Fruit fly (Drosophila melanogaster) whole organism, embryonic: Measurements from ENCODE around the gene CG45428.

Source experiments
- CG10147 ChIP-seq: fragments of 200-800 bp; sonication (Bioruptor generic); optimal IDR thresholded peaks from 2 replicates; lab custom pipeline; 2019; ENCODE audit warnings: missing biosample characterization, mild to moderate bottlenecking, missing genetic modification characterization, moderate library complexity
- CG10267 ChIP-seq: fragments of 200-800 bp; sonication (Bioruptor generic); optimal IDR thresholded peaks from 2 replicates; lab custom pipeline; 2018; ENCODE audit warnings: missing biosample characterization, mild to moderate bottlenecking, missing genetic modification characterization, moderate library complexity
- CG10543 ChIP-seq: fragments of 200-800 bp; sonication (Bioruptor generic); optimal IDR thresholded peaks from 3 replicates; lab custom pipeline; 2017; ENCODE audit warnings: missing biosample characterization, mild to moderate bottlenecking, missing genetic modification characterization, moderate library complexity
- CG10959 ChIP-seq: fragments of 200-800 bp; sonication (Bioruptor generic); IDR thresholded peaks from 2 replicates; pipeline ENCODE4 v1.3.6; 2022; ENCODE audit warnings: missing biosample characterization, missing genetic modification characterization
- CG11093 ChIP-seq: fragments of 200-800 bp; sonication (Bioruptor generic); IDR thresholded peaks from 3 replicates; pipeline ENCODE4 v1.3.6; 2022; ENCODE audit warnings: missing biosample characterization, missing genetic modification characterization
- CG11696 ChIP-seq: fragments of 200-800 bp; sonication (Bioruptor generic); IDR thresholded peaks from 2 replicates; pipeline ENCODE4 v1.3.6; 2022; ENCODE audit warnings: missing biosample characterization, missing genetic modification characterization
- CG11723 ChIP-seq: fragments of 200-800 bp; sonication (Bioruptor generic); optimal IDR thresholded peaks from 2 replicates; lab custom pipeline; 2017; ENCODE audit warnings: missing biosample characterization, mild to moderate bottlenecking, missing genetic modification characterization
- CG13424 ChIP-seq: fragments of 200-800 bp; sonication (Bioruptor generic); optimal IDR thresholded peaks from 2 replicates; lab custom pipeline; 2019; ENCODE audit warnings: missing biosample characterization, mild to moderate bottlenecking, missing genetic modification characterization, moderate library complexity
- CG13775 ChIP-seq: fragments of 200-800 bp; sonication (Bioruptor generic); optimal IDR thresholded peaks from 3 replicates; lab custom pipeline; 2017; ENCODE audit warnings: missing biosample characterization, mild to moderate bottlenecking, missing genetic modification characterization
- CG14441 ChIP-seq: fragments of 200-800 bp; sonication (Bioruptor generic); IDR thresholded peaks from 2 replicates; pipeline ENCODE4 v1.3.6; 2022; ENCODE audit warnings: missing biosample characterization, missing genetic modification characterization
- CG14710 ChIP-seq: fragments of 200-800 bp; sonication (Bioruptor generic); optimal IDR thresholded peaks from 3 replicates; lab custom pipeline; 2019; ENCODE audit warnings: missing biosample characterization, mild to moderate bottlenecking, missing genetic modification characterization, moderate library complexity
- CG17385 ChIP-seq: fragments of 200-800 bp; sonication (Bioruptor generic); optimal IDR thresholded peaks from 3 replicates; lab custom pipeline; 2018; ENCODE audit warnings: missing biosample characterization, mild to moderate bottlenecking, missing genetic modification characterization
- CG17612 ChIP-seq: fragments of 200-800 bp; sonication (Bioruptor generic); IDR thresholded peaks from 2 replicates; pipeline ENCODE4 v1.3.6; 2022; ENCODE audit warnings: missing biosample characterization, missing genetic modification characterization
- CG17802 ChIP-seq: fragments of 200-800 bp; sonication (Bioruptor generic); optimal IDR thresholded peaks from 2 replicates; lab custom pipeline; 2018; ENCODE audit warnings: missing biosample characterization, mild to moderate bottlenecking, missing genetic modification characterization, moderate library complexity
- CG1792 ChIP-seq: fragments of 200-800 bp; sonication (Bioruptor generic); optimal IDR thresholded peaks from 2 replicates; lab custom pipeline; 2016; ENCODE audit warnings: missing biosample characterization, missing genetic modification characterization
- CG18011 ChIP-seq: fragments of 200-800 bp; sonication (Bioruptor generic); optimal IDR thresholded peaks from 2 replicates; lab custom pipeline; 2017; ENCODE audit warnings: missing biosample characterization, missing genetic modification characterization, mild to moderate bottlenecking, moderate library complexity, missing genotype
- CG2116 ChIP-seq: fragments of 200-800 bp; sonication (Bioruptor generic); optimal IDR thresholded peaks from 3 replicates; lab custom pipeline; 2018; ENCODE audit warnings: missing biosample characterization, mild to moderate bottlenecking, missing genetic modification characterization
- CG2202 ChIP-seq: fragments of 200-800 bp; sonication (Bioruptor generic); optimal IDR thresholded peaks from 2 replicates; lab custom pipeline; 2018; ENCODE audit warnings: missing biosample characterization, mild to moderate bottlenecking, missing genetic modification characterization
- CG30403 ChIP-seq: fragments of 200-800 bp; sonication (Bioruptor generic); optimal IDR thresholded peaks from 3 replicates; lab custom pipeline; 2016; ENCODE audit warnings: missing biosample characterization, missing genetic modification characterization
- CG32532 ChIP-seq: fragments of 200-800 bp; sonication (Bioruptor generic); IDR thresholded peaks from 2 replicates; pipeline ENCODE4 v1.3.6; 2022; ENCODE audit warnings: missing biosample characterization, missing genetic modification characterization
- CG33557 ChIP-seq: fragments of 200-800 bp; sonication (Bioruptor generic); optimal IDR thresholded peaks from 2 replicates; lab custom pipeline; 2019; ENCODE audit warnings: missing biosample characterization, mild to moderate bottlenecking, missing genetic modification characterization, moderate library complexity
- CG6854 ChIP-seq: fragments of 200-800 bp; sonication (Bioruptor generic); optimal IDR thresholded peaks from 3 replicates; lab custom pipeline; 2017; ENCODE audit warnings: missing biosample characterization, mild to moderate bottlenecking, missing genetic modification characterization
- D ChIP-seq, 2 experiments: fragments of 200-800 bp in 1 of 2; fragments of >200 bp in 1 of 2; sonication (Bioruptor generic) in 1 of 2; optimal IDR thresholded peaks; 2 replicates in 1 of 2; 3 replicates in 1 of 2; lab custom pipeline; 2017; ENCODE audit warnings: mild to moderate bottlenecking in 1 of 2, missing biosample characterization in 1 of 2, missing genetic modification characterization in 1 of 2, missing genetic modification reagents in 1 of 2
- Deaf1 ChIP-seq: fragments of 200-800 bp; optimal IDR thresholded peaks from 3 replicates; lab custom pipeline; 2019; ENCODE audit warnings: missing biosample characterization, mild to moderate bottlenecking, missing genetic modification characterization, moderate library complexity
- HLH3B ChIP-seq: fragments of 200-800 bp; sonication (Bioruptor generic); IDR thresholded peaks from 2 replicates; pipeline ENCODE4 v1.3.6; 2022; ENCODE audit warnings: missing biosample characterization, missing genetic modification characterization
- HmgZ ChIP-seq: fragments of 200-800 bp; sonication (Bioruptor generic); optimal IDR thresholded peaks from 2 replicates; lab custom pipeline; 2018; ENCODE audit warnings: missing biosample characterization, mild to moderate bottlenecking, missing genetic modification characterization
- Lpt ChIP-seq: fragments of >200 bp; optimal IDR thresholded peaks from 2 replicates; lab custom pipeline; 2018; ENCODE audit warnings: missing biosample characterization, missing genetic modification characterization
- Med ChIP-seq: fragments of 200-800 bp; sonication (Bioruptor generic); peaks from one replicate; lab custom pipeline; 2016; ENCODE audit warnings: missing biosample characterization, missing genetic modification characterization, mild to moderate bottlenecking, inconsistent platforms, moderate library complexity
- NC2α ChIP-seq: fragments of 200-800 bp; sonication (Bioruptor generic); optimal IDR thresholded peaks from 2 replicates; lab custom pipeline; 2016; ENCODE audit warnings: missing biosample characterization, missing genetic modification characterization
- Poxn ChIP-seq: fragments of 200-800 bp; sonication (Bioruptor generic); IDR thresholded peaks from 2 replicates; pipeline ENCODE4 v1.3.6; 2022; ENCODE audit warnings: missing biosample characterization, missing genetic modification characterization
- Scr ChIP-seq: fragments of 200-800 bp; sonication (Bioruptor generic); IDR thresholded peaks from 2 replicates; pipeline ENCODE4 v1.3.6; 2022; ENCODE audit warnings: missing biosample characterization, missing genetic modification characterization; ENCODE audit not compliant: partially characterized antibody
- amos ChIP-seq: fragments of 200-800 bp; sonication (Bioruptor generic); IDR thresholded peaks from 2 replicates; pipeline ENCODE4 v1.3.6; 2022; ENCODE audit warnings: missing biosample characterization, missing genetic modification characterization; ENCODE audit not compliant: partially characterized antibody
- ash1 ChIP-seq: fragments of 200-800 bp; sonication (Bioruptor generic); optimal IDR thresholded peaks from 2 replicates; lab custom pipeline; 2018; ENCODE audit warnings: missing biosample characterization, mild to moderate bottlenecking, missing genetic modification characterization
- az2 ChIP-seq: fragments of 200-800 bp; sonication (Bioruptor generic); optimal IDR thresholded peaks from 3 replicates; lab custom pipeline; 2016; ENCODE audit warnings: missing biosample characterization, missing genetic modification characterization
- bowl ChIP-seq: fragments of 200-800 bp; sonication (Bioruptor generic); IDR thresholded peaks from 2 replicates; pipeline ENCODE4 v1.3.6; 2022; ENCODE audit warnings: missing biosample characterization, missing genetic modification characterization
- btn ChIP-seq: fragments of 200-800 bp; sonication (Bioruptor generic); optimal IDR thresholded peaks from 2 replicates; lab custom pipeline; 2016; ENCODE audit warnings: missing biosample characterization, missing genetic modification characterization
- ci ChIP-seq: fragments of 200-800 bp; sonication (Bioruptor generic); IDR thresholded peaks from 3 replicates; pipeline ENCODE4 v1.3.6; 2022; ENCODE audit warnings: missing biosample characterization, missing genetic modification characterization
- corto ChIP-seq: fragments of 200-800 bp; sonication (Bioruptor generic); optimal IDR thresholded peaks from 2 replicates; lab custom pipeline; 2016; ENCODE audit warnings: missing biosample characterization, mild to moderate bottlenecking, missing genetic modification characterization, moderate library complexity
- da ChIP-seq: fragments of 200-800 bp; sonication (Bioruptor generic); optimal IDR thresholded peaks from 2 replicates; lab custom pipeline; 2016; ENCODE audit warnings: missing biosample characterization, missing genetic modification characterization
- eve ChIP-seq, 2 experiments: fragments of >200 bp; optimal IDR thresholded peaks; 2 replicates each; lab custom pipeline; 2017; ENCODE audit warnings: missing biosample characterization in 2 of 2, missing genetic modification characterization in 2 of 2
- lov ChIP-seq, 2 experiments: fragments of 200-800 bp in 1 of 2; fragments of >200 bp in 1 of 2; sonication (Bioruptor generic) in 1 of 2; IDR thresholded peaks in 1 of 2; optimal IDR thresholded peaks in 1 of 2; 2 replicates in 1 of 2; 3 replicates in 1 of 2; pipeline versions ENCODE4 v1.3.6 to Lab custom; 2017 to 2022; ENCODE audit warnings: missing biosample characterization in 1 of 2, missing genetic modification characterization in 1 of 2
- pho ChIP-seq: fragments of 200-800 bp; sonication (Bioruptor generic); optimal IDR thresholded peaks from 2 replicates; lab custom pipeline; 2016; ENCODE audit warnings: missing biosample characterization, missing genetic modification characterization
- pros ChIP-seq: fragments of 200-800 bp; sonication (Bioruptor generic); optimal IDR thresholded peaks from 3 replicates; lab custom pipeline; 2019; ENCODE audit warnings: missing biosample characterization, mild to moderate bottlenecking, missing genetic modification characterization, moderate library complexity
- row ChIP-seq: fragments of 200-800 bp; sonication (Bioruptor generic); IDR thresholded peaks from 3 replicates; pipeline ENCODE4 v1.3.6; 2022; ENCODE audit warnings: missing biosample characterization, missing genetic modification characterization
- run ChIP-seq: fragments of 200-800 bp; sonication (Bioruptor generic); optimal IDR thresholded peaks from 3 replicates; lab custom pipeline; 2018; ENCODE audit warnings: missing biosample characterization, mild to moderate bottlenecking, missing genetic modification characterization
- sens ChIP-seq: fragments of 200-800 bp; sonication (Bioruptor generic); peaks from one replicate; lab custom pipeline; 2016; ENCODE audit warnings: missing biosample characterization, missing genetic modification characterization
- stc ChIP-seq: fragments of 200-800 bp; sonication (Bioruptor generic); IDR thresholded peaks from 2 replicates; pipeline ENCODE4 v1.3.6; 2022; ENCODE audit warnings: missing biosample characterization, missing genetic modification characterization
- z ChIP-seq: fragments of 200-800 bp; sonication (Bioruptor generic); IDR thresholded peaks from 3 replicates; pipeline ENCODE4 v1.3.6; 2022; ENCODE audit warnings: missing biosample characterization, missing genetic modification characterization
- zen2 ChIP-seq: fragments of 200-800 bp; sonication (Bioruptor generic); IDR thresholded peaks from 3 replicates; pipeline ENCODE4 v1.3.6; 2022; ENCODE audit warnings: missing biosample characterization, missing genetic modification characterization; ENCODE audit not compliant: partially characterized antibody

Gene CG45428

dm6 chr3L:22868070-22868469, 31.2 kb upstream of the CG45428 start, which contains the start of gene EMC4 (continued):
- TF ChIP-seq Med (peak; percentile 96), pho (GFP tag; lab: Kevin White, UChicago) (peak; percentile 54), CG10267 (peak; percentile 97), az2 (GFP tag; lab: Kevin White, UChicago) (peak; percentile 15), Poxn (GFP tag; lab: Robert Waterston, UW) (no peak), CG17385 (GFP tag; lab: Kevin White, UChicago) (peak; percentile 47), HLH3B (GFP tag; lab: Robert Waterston, UW) (no peak; the same call in 1 of the 2 replicates), row (GFP tag; lab: Robert Waterston, UW) (peak; percentile 30; the same call in 1 of the 3 replicates)

- peak; percentile 69; the same call in 1 of the 2 replicates for TF ChIP-seq CG32532 (GFP tag; lab: Robert Waterston, UW)
- no peak; the same call in 1 of the 3 replicates for TF ChIP-seq ci (GFP tag; lab: Robert Waterston, UW)
- no peak for TF ChIP-seq HmgZ (tag; lab: Kevin White, UChicago)
- no peak for TF ChIP-seq lov (optimal IDR thresholded peaks at IDR 0.05; lab: Kevin White, UChicago)
- TF ChIP-seq lov (GFP tag; IDR thresholded peaks at IDR 0.05; lab: Robert Waterston, UW) = no peak
- TF ChIP-seq CG30403 (GFP tag; lab: Kevin White, UChicago) = peak; percentile 78
- peak; percentile 39 for TF ChIP-seq CG10543 (GFP tag; lab: Kevin White, UChicago)
- TF ChIP-seq corto (GFP tag; lab: Kevin White, UChicago) = peak; percentile 54
- no peak for TF ChIP-seq Deaf1 (tag; lab: Kevin White, UChicago)
- TF ChIP-seq amos = no peak
- peak; percentile 56 for TF ChIP-seq sens (GFP tag; lab: Kevin White, UChicago)
- 0 out of 3 replicates have a peak, but pooled peaks have one; percentile 34 for TF ChIP-seq CG11093 (GFP tag; lab: Robert Waterston, UW)
- TF ChIP-seq eve (GFP tag; optimal IDR thresholded peaks at IDR 0.05; lab: Kevin White, UChicago) = no peak
- TF ChIP-seq btn (GFP tag; lab: Kevin White, UChicago) = no peak
- TF ChIP-seq z (GFP tag; lab: Robert Waterston, UW) = no peak
- TF ChIP-seq CG13775 = peak; percentile 38
- no peak for TF ChIP-seq Scr (GFP tag; lab: Robert Waterston, UW)
- no peak for TF ChIP-seq D (optimal IDR thresholded peaks at IDR 0.05; lab: Kevin White, UChicago)
- peak; percentile 29 for TF ChIP-seq D (GFP tag; optimal IDR thresholded peaks at IDR 0.05; lab: Kevin White, UChicago)
- no peak for TF ChIP-seq CG18011
- peak; percentile 2 for TF ChIP-seq NC2α (GFP tag; lab: Kevin White, UChicago)
- TF ChIP-seq CG33557 (GFP tag; lab: Kevin White, UChicago) = no peak
- TF ChIP-seq CG11723 = peak; percentile 45
- TF ChIP-seq CG10959 = no peak
- TF ChIP-seq bowl (GFP tag; lab: Robert Waterston, UW) = no peak
- TF ChIP-seq CG17612 = no peak
- TF ChIP-seq CG13424 = peak; percentile 83
- TF ChIP-seq CG2116 = peak; percentile 28
- no peak for TF ChIP-seq CG2202
- no peak for TF ChIP-seq CG1792
- peak; percentile 29 for TF ChIP-seq run (tag; lab: Kevin White, UChicago)
- TF ChIP-seq ash1 (GFP tag; lab: Kevin White, UChicago) = no peak
- TF ChIP-seq zen2 (GFP tag; lab: Robert Waterston, UW) = no peak
- no peak for TF ChIP-seq CG11696 (GFP tag; lab: Robert Waterston, UW)
- TF ChIP-seq da (GFP tag; lab: Kevin White, UChicago) = no peak
- TF ChIP-seq Lpt (GFP tag; lab: Kevin White, UChicago) = no peak
- peak; percentile 80 for TF ChIP-seq row (GFP tag; lab: Robert Waterston, UW)
- TF ChIP-seq CG6854 = peak; percentile 61
- TF ChIP-seq CG17802 = no peak
- TF ChIP-seq CG14441 (GFP tag; lab: Robert Waterston, UW) = peak; percentile 59
- peak; percentile 71 for TF ChIP-seq stc
- peak; percentile 62 for TF ChIP-seq CG10147 (GFP tag; lab: Kevin White, UChicago)
- no peak for TF ChIP-seq pros (GFP tag; lab: Kevin White, UChicago)
- TF ChIP-seq CG14710 = peak; percentile 17
These were observed 28.2 kb upstream of the CG45428 start for dm6 chr3L:22865061-22865418.
